Fruit fly (Drosophila melanogaster) S2 (cell line): ENCODE data around the gene aux.

Experiments used
- CG8478 ChIP-seq: fragments of >200 bp; optimal IDR thresholded peaks from 2 replicates; lab custom pipeline; 2018
- CTCF ChIP-seq, 2 experiments: fragments of >200 bp; optimal IDR thresholded peaks; 2 replicates each; lab custom pipeline; 2018

dm6 chr3R:4228426-4228825 is 16.8 kb downstream of the aux start:
- TF ChIP-seq CG8478 (lab: Kevin White, UChicago) (no peak), CTCF (optimal IDR thresholded peaks at IDR 0.05; lab: Kevin White, UChicago) (no peak)
